Worm (Caenorhabditis elegans) whole organism, L4 larva: ENCODE measurements around the gene F55G1.6.
A peak's percentile ranks its signal among the peaks of the same experiment; 100 is the strongest.

Experiments used
- ceh-44 ChIP-seq: fragments of 200-800 bp; sonication (Bioruptor generic); IDR thresholded peaks from 2 replicates; pipeline ENCODE4 v1.3.6; 2022; ENCODE audit warnings: missing genetic modification reagents, missing genetic modification characterization, missing compliant biosample characterization
- ceh-82 ChIP-seq: sonication (generic microtip); optimal IDR thresholded peaks from 2 replicates; lab custom pipeline; 2017; ENCODE audit warnings: missing biosample characterization, missing genetic modification characterization
- hlh-11 ChIP-seq: fragments of 200-800 bp; sonication (Bioruptor generic); optimal IDR thresholded peaks from 2 replicates; lab custom pipeline; 2018; ENCODE audit warnings: mild to moderate bottlenecking, missing genetic modification characterization, missing compliant biosample characterization
- mdl-1 ChIP-seq, 2 experiments: fragments of 150-350 bp in 1 of 2; sonication (generic microtip) in 1 of 2; optimal IDR thresholded peaks; 2 replicates each; lab custom pipeline; 2014 to 2017; ENCODE audit warnings: missing biosample characterization in 2 of 2, missing genetic modification characterization in 2 of 2
- mes-2 ChIP-seq: sonication (generic microtip); optimal IDR thresholded peaks from 2 replicates; lab custom pipeline; 2016; ENCODE audit warnings: missing genotype, mild to moderate bottlenecking, missing genetic modification characterization, missing compliant biosample characterization; ENCODE audit not compliant: poor library complexity, severe bottlenecking
- sdz-12 ChIP-seq: fragments of 200-800 bp; sonication (Bioruptor generic); optimal IDR thresholded peaks from 2 replicates; lab custom pipeline; 2018; ENCODE audit warnings: mild to moderate bottlenecking, missing genetic modification characterization, missing compliant biosample characterization
- unc-130 ChIP-seq: sonication (generic microtip); optimal IDR thresholded peaks from 2 replicates; lab custom pipeline; 2016; ENCODE audit warnings: missing genetic modification reagents, missing genetic modification characterization, missing compliant biosample characterization
- unc-62 ChIP-seq, 3 experiments: fragments of 150-350 bp in 1 of 3; sonication (generic microtip); optimal IDR thresholded peaks in 2 of 3; peaks in 1 of 3; 1 replicate in 1 of 3; 2 replicates in 2 of 3; lab custom pipeline; 2014 to 2017; ENCODE audit warnings: missing biosample characterization in 3 of 3, missing genetic modification characterization in 3 of 3, missing genetic modification reagents in 3 of 3, missing genotype in 1 of 3

- TF ChIP-seq unc-62 (GFP tag; optimal IDR thresholded peaks at IDR 0.05 in 1 of 2; lab: Kevin White, UChicago) = no peak
- TF ChIP-seq unc-62 (tag; optimal IDR thresholded peaks at IDR 0.05; lab: Kevin White, UChicago) = no peak
- TF ChIP-seq mdl-1 (tag; optimal IDR thresholded peaks at IDR 0.05; lab: Kevin White, UChicago) = no peak
- TF ChIP-seq ceh-44 (GFP tag; lab: Robert Waterston, UW) = no peak
- no peak for TF ChIP-seq mes-2
- no peak for TF ChIP-seq unc-130 (GFP tag; lab: Kevin White, UChicago)
- no peak for TF ChIP-seq ceh-82 (tag; lab: Kevin White, UChicago)
- TF ChIP-seq hlh-11 = peak; percentile 3
- no peak for TF ChIP-seq sdz-12
Observed at ce11 chrIV:7440238-7440637, 33.1 kb upstream of the F55G1.6 start.
